Worm (Caenorhabditis elegans): ENCODE data around the gene Y12A6A.1.

ce11 chrX:13596003-13596767, 25.3 kb downstream of the Y12A6A.1 start, which contains the start of gene F54B11.5:
- TF ChIP-seq ztf-11 (tag; optimal IDR thresholded peaks at IDR 0.05) = no peak
- no peak for TF ChIP-seq unc-39 (tag; optimal IDR thresholded peaks at IDR 0.05)
- TF ChIP-seq fos-1 (tag; optimal IDR thresholded peaks at IDR 0.05) = peak; percentile 21
- no peak for TF ChIP-seq egl-5 (tag; optimal IDR thresholded peaks at IDR 0.05)
- TF ChIP-seq elt-1 (tag; optimal IDR thresholded peaks at IDR 0.05) = no peak
- no peak for TF ChIP-seq ceh-82 (tag; optimal IDR thresholded peaks at IDR 0.05)
- TF ChIP-seq ama-1 (optimal IDR thresholded peaks at IDR 0.05) = no peak
